Worm (Caenorhabditis elegans): ENCODE measurements around the gene C45B11.2.

ce11 chrV:11061887-11062286 is 19.4 kb downstream of the C45B11.2 start:
- TF ChIP-seq klf-2 (GFP tag; conservative IDR thresholded peaks at IDR 0.05): no peak
- no peak for TF ChIP-seq T22C8.4 (GFP tag; IDR thresholded peaks at IDR 0.05)
- no peak for TF ChIP-seq ref-1 (GFP tag; conservative IDR thresholded peaks at IDR 0.05)
- TF ChIP-seq flt-1 (GFP tag; IDR thresholded peaks at IDR 0.05): no peak
- TF ChIP-seq cog-1 (tag; optimal IDR thresholded peaks at IDR 0.05): no peak
